Worm (Caenorhabditis elegans) whole organism, midembryonic: ENCODE data around the gene skr-15.

Experiments used
- T22C8.4 ChIP-seq: fragments of 200-800 bp; sonication (Bioruptor generic); IDR thresholded peaks from 2 replicates; pipeline ENCODE4 v1.3.6; 2022; ENCODE audit warnings: missing genetic modification characterization, missing compliant biosample characterization
- cog-1 ChIP-seq: sonication (generic microtip); optimal IDR thresholded peaks from 2 replicates; lab custom pipeline; 2016; ENCODE audit warnings: missing genetic modification characterization, missing compliant biosample characterization
- flt-1 ChIP-seq: fragments of 200-800 bp; sonication (Bioruptor generic); IDR thresholded peaks from 2 replicates; pipeline ENCODE4 v1.3.6; 2022; ENCODE audit warnings: missing genetic modification characterization, missing compliant biosample characterization
- klf-2 ChIP-seq: fragments of 200-800 bp; sonication (Bioruptor generic); conservative IDR thresholded peaks from 2 replicates; pipeline ENCODE4 v1.3.6; 2022; ENCODE audit warnings: missing genetic modification reagents, missing genetic modification characterization, missing compliant biosample characterization
- med-1 ChIP-seq: sonication (generic microtip); optimal IDR thresholded peaks from 2 replicates; lab custom pipeline; 2017; ENCODE audit warnings: missing genetic modification characterization, mild to moderate bottlenecking, missing compliant biosample characterization, antibody characterized with exemption, missing genetic modification reagents; ENCODE audit not compliant: insufficient read depth
- ref-1 ChIP-seq: fragments of 200-800 bp; sonication (Bioruptor generic); conservative IDR thresholded peaks from 2 replicates; pipeline ENCODE4 v1.3.6; 2022; ENCODE audit warnings: missing genetic modification reagents, missing genetic modification characterization, missing compliant biosample characterization
- tab-1 ChIP-seq: fragments of 200-800 bp; sonication (Bioruptor generic); IDR thresholded peaks from 2 replicates; pipeline ENCODE4 v1.3.6; 2022; ENCODE audit warnings: missing genetic modification characterization, missing compliant biosample characterization
- ztf-29 ChIP-seq: fragments of 200-800 bp; sonication (Bioruptor generic); IDR thresholded peaks from 2 replicates; pipeline ENCODE4 v1.3.6; 2022; ENCODE audit warnings: missing genetic modification reagents, missing genetic modification characterization, missing compliant biosample characterization

- TF ChIP-seq ref-1 (GFP tag; lab: Robert Waterston, UW) (no peak), T22C8.4 (no peak), klf-2 (GFP tag; lab: Robert Waterston, UW) (no peak), med-1 (GFP tag; lab: Kevin White, UChicago) (no peak), flt-1 (GFP tag; lab: Robert Waterston, UW) (no peak), cog-1 (no peak), tab-1 (GFP tag; lab: Robert Waterston, UW) (no peak), ztf-29 (GFP tag; lab: Robert Waterston, UW) (no peak)
Measured at ce11 chrII:3786538-3786937, 37.4 kb upstream of the skr-15 start.
